Worm (Caenorhabditis elegans) whole organism, late embryonic: ENCODE data around the gene bcmo-2.

Source experiments
- C38D4.7 ChIP-seq: fragments of 200-800 bp; sonication (Bioruptor generic); optimal IDR thresholded peaks from 2 replicates; lab custom pipeline; 2018; ENCODE audit warnings: mild to moderate bottlenecking, missing genetic modification characterization, moderate library complexity, missing compliant biosample characterization
- F13H6.1 ChIP-seq: sonication (generic microtip); optimal IDR thresholded peaks from 2 replicates; lab custom pipeline; 2016; ENCODE audit warnings: missing genetic modification characterization, missing compliant biosample characterization
- K02D7.2 ChIP-seq: sonication (generic microtip); optimal IDR thresholded peaks from 2 replicates; lab custom pipeline; 2017; ENCODE audit warnings: mild to moderate bottlenecking, missing genetic modification characterization, missing compliant biosample characterization
- K09A11.1 ChIP-seq: sonication (generic microtip); optimal IDR thresholded peaks from 2 replicates; lab custom pipeline; 2017; ENCODE audit warnings: antibody characterized with exemption, mild to moderate bottlenecking, missing genetic modification characterization, missing compliant biosample characterization; ENCODE audit not compliant: insufficient read depth
- Y22D7AL.16 ChIP-seq: sonication (generic microtip); optimal IDR thresholded peaks from 2 replicates; lab custom pipeline; 2016; ENCODE audit warnings: missing genetic modification characterization, missing compliant biosample characterization
- ahr-1 ChIP-seq: sonication (generic microtip); optimal IDR thresholded peaks from 2 replicates; lab custom pipeline; 2016; ENCODE audit warnings: missing genetic modification characterization, missing compliant biosample characterization
- ama-1 ChIP-seq: fragments of 150-350 bp; optimal IDR thresholded peaks from 2 replicates; lab custom pipeline; 2014
- ceh-14 ChIP-seq: sonication (generic microtip); optimal IDR thresholded peaks from 2 replicates; lab custom pipeline; 2016; ENCODE audit warnings: missing genotype, missing genetic modification characterization, missing compliant biosample characterization
- ceh-19 ChIP-seq: fragments of 200-800 bp; sonication (Bioruptor generic); optimal IDR thresholded peaks from 2 replicates; lab custom pipeline; 2018; ENCODE audit warnings: mild to moderate bottlenecking, missing genetic modification characterization, missing compliant biosample characterization
- ceh-2 ChIP-seq: sonication (generic microtip); optimal IDR thresholded peaks from 2 replicates; lab custom pipeline; 2016; ENCODE audit warnings: missing genotype, missing genetic modification characterization, missing compliant biosample characterization
- ceh-22 ChIP-seq: sonication (generic microtip); optimal IDR thresholded peaks from 2 replicates; lab custom pipeline; 2017; ENCODE audit warnings: missing biosample characterization, missing genetic modification characterization
- ceh-30 ChIP-seq: fragments of 150-350 bp; optimal IDR thresholded peaks from 2 replicates; lab custom pipeline; 2014; ENCODE audit warnings: missing biosample characterization, missing genetic modification characterization
- ceh-45 ChIP-seq: fragments of 200-800 bp; sonication (Bioruptor generic); IDR thresholded peaks from 2 replicates; pipeline ENCODE4 v1.3.6; 2022; ENCODE audit warnings: missing genetic modification reagents, missing genetic modification characterization, missing compliant biosample characterization
- ceh-48 ChIP-seq: sonication (generic microtip); optimal IDR thresholded peaks from 2 replicates; lab custom pipeline; 2016; ENCODE audit warnings: missing genetic modification characterization, inconsistent platforms, missing compliant biosample characterization
- ceh-6 ChIP-seq: fragments of 200-800 bp; sonication (Bioruptor generic); optimal IDR thresholded peaks from 2 replicates; lab custom pipeline; 2018; ENCODE audit warnings: mild to moderate bottlenecking, missing genetic modification characterization, missing compliant biosample characterization
- ceh-9 ChIP-seq: sonication (generic microtip); optimal IDR thresholded peaks from 2 replicates; lab custom pipeline; 2016; ENCODE audit warnings: mild to moderate bottlenecking, missing genetic modification characterization, inconsistent platforms, missing compliant biosample characterization
- ets-4 ChIP-seq: sonication (generic microtip); optimal IDR thresholded peaks from 2 replicates; lab custom pipeline; 2016; ENCODE audit warnings: missing genetic modification characterization, missing compliant biosample characterization
- fax-1 ChIP-seq: sonication (generic microtip); optimal IDR thresholded peaks from 2 replicates; lab custom pipeline; 2016; ENCODE audit warnings: missing genotype, missing genetic modification characterization, missing compliant biosample characterization
- fkh-10 ChIP-seq: fragments of 150-350 bp; optimal IDR thresholded peaks from 2 replicates; lab custom pipeline; 2014; ENCODE audit warnings: missing biosample characterization, missing genetic modification reagents, missing genetic modification characterization
- gmeb-2 ChIP-seq: sonication (generic microtip); optimal IDR thresholded peaks from 2 replicates; lab custom pipeline; 2016; ENCODE audit warnings: missing genetic modification characterization, inconsistent platforms, missing compliant biosample characterization
- hlh-15 ChIP-seq: sonication (generic microtip); optimal IDR thresholded peaks from 2 replicates; lab custom pipeline; 2016; ENCODE audit warnings: missing genetic modification characterization, missing compliant biosample characterization
- lim-6 ChIP-seq: sonication (generic microtip); optimal IDR thresholded peaks from 2 replicates; lab custom pipeline; 2016; ENCODE audit warnings: missing genetic modification characterization, missing compliant biosample characterization
- lin-11 ChIP-seq: fragments of 200-800 bp; sonication (Bioruptor generic); optimal IDR thresholded peaks from 2 replicates; lab custom pipeline; 2018; ENCODE audit warnings: mild to moderate bottlenecking, missing genetic modification characterization, missing compliant biosample characterization
- madf-2 ChIP-seq: sonication (generic microtip); optimal IDR thresholded peaks from 2 replicates; lab custom pipeline; 2017; ENCODE audit warnings: missing genetic modification characterization, missing compliant biosample characterization
- nfya-1 ChIP-seq: sonication (generic microtip); optimal IDR thresholded peaks from 2 replicates; lab custom pipeline; 2017; ENCODE audit warnings: missing genetic modification characterization, mild to moderate bottlenecking, missing compliant biosample characterization, antibody characterized with exemption, moderate library complexity
- nhr-232 ChIP-seq: sonication (generic microtip); optimal IDR thresholded peaks from 2 replicates; lab custom pipeline; 2016; ENCODE audit warnings: missing genetic modification characterization, missing compliant biosample characterization
- npax-4 ChIP-seq: sonication (generic microtip); optimal IDR thresholded peaks from 2 replicates; lab custom pipeline; 2016; ENCODE audit warnings: missing genetic modification characterization, missing compliant biosample characterization
- pat-9 ChIP-seq: fragments of 200-800 bp; sonication (Bioruptor generic); optimal IDR thresholded peaks from 2 replicates; lab custom pipeline; 2018; ENCODE audit warnings: mild to moderate bottlenecking, missing genetic modification characterization, moderate library complexity, missing compliant biosample characterization
- pros-1 ChIP-seq: fragments of 150-350 bp; optimal IDR thresholded peaks from 2 replicates; lab custom pipeline; 2014; ENCODE audit warnings: missing biosample characterization, missing genetic modification reagents, missing genetic modification characterization
- sox-2 ChIP-seq: fragments of 200-800 bp; sonication (Bioruptor generic); IDR thresholded peaks from 2 replicates; pipeline ENCODE4 v1.3.6; 2022; ENCODE audit warnings: missing genetic modification reagents, missing genetic modification characterization, missing compliant biosample characterization
- sox-4 ChIP-seq: sonication (generic microtip); optimal IDR thresholded peaks from 2 replicates; lab custom pipeline; 2017; ENCODE audit warnings: mild to moderate bottlenecking, missing genetic modification characterization, inconsistent platforms, missing compliant biosample characterization
- syd-9 ChIP-seq: sonication (generic microtip); optimal IDR thresholded peaks from 2 replicates; lab custom pipeline; 2016; ENCODE audit warnings: mild to moderate bottlenecking, missing genetic modification characterization, moderate library complexity, missing compliant biosample characterization
- ttx-3 ChIP-seq: sonication (generic microtip); optimal IDR thresholded peaks from 2 replicates; lab custom pipeline; 2016; ENCODE audit warnings: missing genetic modification reagents, missing genetic modification characterization, missing compliant biosample characterization

bcmo-2 gene

DNA sequence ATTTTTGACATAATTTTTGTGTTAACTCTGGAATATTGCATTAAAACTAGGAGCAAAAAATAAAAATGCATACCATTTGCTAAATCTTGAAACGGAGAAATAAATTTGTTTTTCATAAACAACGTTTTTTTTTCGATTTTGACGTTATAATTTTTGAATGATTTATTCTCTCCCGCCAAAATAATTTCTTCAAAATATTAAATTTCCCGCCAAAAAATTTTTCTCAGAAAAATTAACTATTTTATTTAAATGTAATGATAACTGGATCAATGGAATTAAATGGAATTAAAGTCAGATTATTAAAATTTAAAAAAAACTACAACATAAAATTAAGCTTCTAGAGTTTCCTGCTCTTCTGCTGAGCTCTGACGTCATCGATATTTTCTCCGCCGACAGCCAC, 33.5 kb downstream of the bcmo-2 start, which contains the start of gene nep-3:
Gene nep-3, minus strand, starts transcription at position 101 of the 400 bp plus-strand sequence.
- TF ChIP-seq ahr-1 (tag; lab: Kevin White, UChicago) (no peak), nhr-232 (tag; lab: Kevin White, UChicago) (no peak), sox-2 (no peak), ceh-45 (GFP tag; lab: Robert Waterston, UW) (no peak), ama-1 (no peak)
- TF ChIP-seq, all 69 proteins: peak for 0

DNA sequence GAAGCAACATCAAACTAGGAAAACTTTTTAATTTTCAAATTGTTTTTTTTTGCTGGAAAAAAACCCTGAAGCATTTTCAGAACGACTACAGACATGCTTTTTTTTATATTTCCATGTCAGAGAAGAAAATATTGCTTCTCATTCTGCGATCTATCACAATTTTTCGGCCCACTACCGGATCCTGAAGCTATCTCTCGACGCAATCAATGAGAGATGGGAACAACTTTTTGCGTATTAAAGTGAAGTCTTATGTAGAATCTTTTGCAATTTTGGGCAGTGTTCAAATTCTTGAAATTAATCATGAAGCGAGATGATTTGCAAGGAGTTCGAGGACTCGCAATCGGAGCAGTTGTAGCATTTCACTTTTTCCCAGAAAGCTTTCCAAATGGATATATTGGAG, 41.0 kb downstream of the bcmo-2 start, which contains the start of gene oac-10:
Gene oac-10, plus strand, starts transcription at position 301 of the 400 bp plus-strand sequence.
- TF ChIP-seq syd-9: no peak

DNA sequence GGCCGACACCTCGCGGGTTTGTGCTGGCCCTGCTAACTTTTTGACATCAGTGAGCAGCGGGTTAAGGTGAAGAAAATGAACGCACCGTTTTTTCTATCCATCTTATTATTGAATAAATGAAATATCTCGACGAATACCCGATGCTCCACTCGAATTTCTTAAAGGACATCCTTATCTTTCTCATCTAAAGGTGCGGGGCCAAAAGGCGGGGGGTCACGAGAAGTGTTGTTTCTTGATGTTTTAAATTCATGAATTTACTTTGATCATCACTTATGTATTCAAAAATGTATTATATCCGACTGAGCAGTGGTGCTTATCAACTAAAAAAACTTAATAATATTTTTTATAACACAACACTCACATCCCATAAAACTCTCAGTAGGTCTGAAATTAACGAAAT, 46.0 kb downstream of the bcmo-2 start, which contains the start of gene nhr-261:
Gene nhr-261, minus strand, starts transcription at position 101 of the 400 bp plus-strand sequence.
- TF ChIP-seq fax-1 (tag; lab: Kevin White, UChicago) (no peak), ama-1 (no peak), npax-4 (tag; lab: Kevin White, UChicago) (no peak)

DNA sequence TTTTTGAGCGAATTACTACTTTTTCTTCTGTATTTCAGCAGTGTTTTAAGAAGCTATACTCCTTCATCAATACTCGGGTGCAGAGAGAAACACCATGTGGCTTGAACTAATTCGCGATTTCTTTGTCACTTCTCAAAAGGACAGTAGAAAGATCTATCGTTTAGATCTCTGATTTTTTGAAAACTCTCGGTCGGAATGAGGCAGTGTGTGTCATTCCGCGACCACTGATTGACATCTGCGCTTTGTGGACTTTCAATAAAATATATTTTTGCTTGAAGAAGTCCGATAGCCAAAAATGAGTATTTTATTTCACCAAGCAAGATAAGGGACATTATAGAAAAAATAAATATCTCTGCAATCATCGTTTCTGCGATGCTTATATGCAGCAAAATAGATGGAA, 48.6 kb downstream of the bcmo-2 start:
- TF ChIP-seq nfya-1 (no peak), ceh-6 (GFP tag; lab: Kevin White, UChicago) (no peak), ceh-14 (tag; lab: Kevin White, UChicago) (no peak), pros-1 (no peak), lin-11 (tag; lab: Kevin White, UChicago) (no peak), gmeb-2 (no peak), lim-6 (tag; lab: Kevin White, UChicago) (no peak), ceh-9 (tag; lab: Kevin White, UChicago) (no peak)

DNA sequence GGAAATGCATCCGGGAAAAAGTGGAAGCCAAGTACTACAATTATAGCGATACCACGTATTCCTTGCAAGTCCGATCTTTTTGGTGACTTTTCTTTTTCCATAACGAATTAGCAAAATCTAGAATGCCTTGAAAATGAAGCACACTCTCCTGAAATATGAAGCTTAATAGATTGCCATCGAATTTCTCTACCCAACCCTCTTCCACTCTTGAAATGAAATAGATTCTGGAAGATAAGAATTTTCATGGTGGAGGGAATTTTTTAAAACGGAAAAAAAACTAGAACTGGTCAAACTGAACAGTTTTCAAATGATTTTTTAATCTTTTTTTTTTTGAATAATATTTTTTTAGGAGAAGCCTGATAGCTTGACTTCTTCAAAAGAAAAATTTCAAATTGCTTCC, 49.8 kb downstream of the bcmo-2 start, which contains the start of gene oac-11:
Gene oac-11, minus strand, starts transcription at position 101 of the 400 bp plus-strand sequence.
- TF ChIP-seq ceh-48 (tag; lab: Kevin White, UChicago) (no peak), ama-1 (no peak), ceh-2 (tag; lab: Kevin White, UChicago) (no peak), npax-4 (tag; lab: Kevin White, UChicago) (no peak), F13H6.1 (tag; lab: Kevin White, UChicago) (no peak), ets-4 (no peak), ahr-1 (tag; lab: Kevin White, UChicago) (no peak), K02D7.2 (tag; lab: Kevin White, UChicago) (no peak), sox-4 (no peak), fkh-10 (GFP tag; lab: Kevin White, UChicago) (no peak), ceh-22 (no peak), madf-2 (no peak), Y22D7AL.16 (tag; lab: Kevin White, UChicago) (no peak), hlh-15 (tag; lab: Kevin White, UChicago) (no peak), K09A11.1 (tag; lab: Kevin White, UChicago) (no peak), ttx-3 (tag; lab: Kevin White, UChicago) (no peak), ceh-30 (tag; lab: Kevin White, UChicago) (no peak), pat-9 (tag; lab: Kevin White, UChicago) (no peak), ceh-19 (GFP tag; lab: Kevin White, UChicago) (no peak), C38D4.7 (no peak)
